Fruit fly (Drosophila melanogaster) whole organism, prepupa: ENCODE results near the gene ND-23.
A peak's percentile ranks its signal among the peaks of the same experiment; 100 is the strongest.

Experiments
- CG10631 ChIP-seq: fragments of 200-800 bp; sonication (Bioruptor generic); optimal IDR thresholded peaks from 2 replicates; lab custom pipeline; 2016; ENCODE audit warnings: missing biosample characterization, missing genetic modification characterization
- CG10669 ChIP-seq: fragments of 200-800 bp; sonication (Bioruptor generic); optimal IDR thresholded peaks from 3 replicates; lab custom pipeline; 2018; ENCODE audit warnings: missing biosample characterization, mild to moderate bottlenecking, missing genetic modification characterization, moderate library complexity
- CG11294 ChIP-seq: fragments of 200-800 bp; sonication (Bioruptor generic); IDR thresholded peaks from 2 replicates; pipeline ENCODE4 v1.3.6; 2022; ENCODE audit warnings: missing biosample characterization, missing genetic modification characterization
- CG11902 ChIP-seq: fragments of 200-800 bp; sonication (Bioruptor generic); optimal IDR thresholded peaks from 3 replicates; lab custom pipeline; 2016; ENCODE audit warnings: missing biosample characterization, missing genetic modification characterization
- CG15336 ChIP-seq: fragments of 200-800 bp; sonication (Bioruptor generic); IDR thresholded peaks from 2 replicates; pipeline ENCODE4 v1.3.6; 2022; ENCODE audit warnings: missing biosample characterization, missing genetic modification characterization
- CG1621 ChIP-seq: fragments of 200-800 bp; sonication (Bioruptor generic); optimal IDR thresholded peaks from 3 replicates; lab custom pipeline; 2018; ENCODE audit warnings: missing biosample characterization, mild to moderate bottlenecking, missing genetic modification characterization
- CG16779 ChIP-seq: fragments of 200-800 bp; sonication (Bioruptor generic); optimal IDR thresholded peaks from 3 replicates; lab custom pipeline; 2017; ENCODE audit warnings: missing biosample characterization, mild to moderate bottlenecking, missing genetic modification characterization
- CG31627 ChIP-seq: fragments of 200-800 bp; sonication (Bioruptor generic); optimal IDR thresholded peaks from 3 replicates; lab custom pipeline; 2016; ENCODE audit warnings: missing biosample characterization, missing genetic modification characterization
- CG32006 ChIP-seq: fragments of 200-800 bp; sonication (Bioruptor generic); optimal IDR thresholded peaks from 3 replicates; lab custom pipeline; 2017; ENCODE audit warnings: missing biosample characterization, mild to moderate bottlenecking, missing genetic modification characterization
- CG34406 ChIP-seq: fragments of 200-800 bp; sonication (Bioruptor generic); optimal IDR thresholded peaks from 3 replicates; lab custom pipeline; 2016; ENCODE audit warnings: missing biosample characterization, missing genetic modification characterization
- CG3919 ChIP-seq: fragments of 200-800 bp; sonication (Bioruptor generic); optimal IDR thresholded peaks from 3 replicates; lab custom pipeline; 2016; ENCODE audit warnings: missing biosample characterization, missing genetic modification characterization
- CG4318 ChIP-seq: fragments of 200-800 bp; sonication (Bioruptor generic); optimal IDR thresholded peaks from 3 replicates; lab custom pipeline; 2017; ENCODE audit warnings: missing biosample characterization, mild to moderate bottlenecking, missing genetic modification characterization
- CG6163 ChIP-seq: fragments of 200-800 bp; sonication (Bioruptor generic); IDR thresholded peaks from 3 replicates; pipeline ENCODE4 v1.3.6; 2022; ENCODE audit warnings: missing biosample characterization, missing genetic modification characterization
- CG6276 ChIP-seq: fragments of 200-800 bp; sonication (Bioruptor generic); optimal IDR thresholded peaks from 2 replicates; lab custom pipeline; 2017; ENCODE audit warnings: missing biosample characterization, mild to moderate bottlenecking, missing genetic modification characterization
- CG6808 ChIP-seq: fragments of 200-800 bp; sonication (Bioruptor generic); optimal IDR thresholded peaks from 3 replicates; lab custom pipeline; 2017; ENCODE audit warnings: missing biosample characterization, missing genetic modification characterization, mild to moderate bottlenecking, moderate library complexity, missing genetic modification reagents
- CG6854 ChIP-seq: fragments of 200-800 bp; sonication (Bioruptor generic); optimal IDR thresholded peaks from 2 replicates; lab custom pipeline; 2017; ENCODE audit warnings: missing biosample characterization, mild to moderate bottlenecking, missing genetic modification characterization
- CG8119 ChIP-seq: fragments of 200-800 bp; sonication (Bioruptor generic); IDR thresholded peaks from 3 replicates; pipeline ENCODE4 v1.3.6; 2022; ENCODE audit warnings: missing biosample characterization, missing genetic modification characterization
- CG9139 ChIP-seq: fragments of 200-800 bp; sonication (Bioruptor generic); optimal IDR thresholded peaks from 3 replicates; lab custom pipeline; 2017; ENCODE audit warnings: missing biosample characterization, mild to moderate bottlenecking, missing genetic modification characterization
- Eip75B ChIP-seq: fragments of 200-800 bp; sonication (Bioruptor generic); optimal IDR thresholded peaks from 3 replicates; lab custom pipeline; 2016; ENCODE audit warnings: missing biosample characterization, missing genetic modification characterization
- Eip78C ChIP-seq: fragments of 200-800 bp; sonication (Bioruptor generic); peaks from one replicate; lab custom pipeline; 2016; ENCODE audit warnings: missing biosample characterization, missing genetic modification characterization
- Eip93F ChIP-seq: fragments of 200-800 bp; sonication (Bioruptor generic); optimal IDR thresholded peaks from 2 replicates; lab custom pipeline; 2016; ENCODE audit warnings: missing biosample characterization, mild to moderate bottlenecking, missing genetic modification characterization
- Ets21C ChIP-seq: fragments of 200-800 bp; sonication (Bioruptor generic); optimal IDR thresholded peaks from 3 replicates; lab custom pipeline; 2016; ENCODE audit warnings: missing biosample characterization, missing genetic modification characterization
- Ets96B ChIP-seq: fragments of 200-800 bp; optimal IDR thresholded peaks from 2 replicates; lab custom pipeline; 2019; ENCODE audit warnings: missing biosample characterization, mild to moderate bottlenecking, missing genetic modification characterization, moderate library complexity
- Gug ChIP-seq: fragments of 200-800 bp; sonication (Bioruptor generic); IDR thresholded peaks from 2 replicates; pipeline ENCODE4 v1.3.6; 2022; ENCODE audit warnings: missing biosample characterization, missing genetic modification characterization
- Hr38 ChIP-seq: sonication (Bioruptor generic); optimal IDR thresholded peaks from 2 replicates; lab custom pipeline; 2016; ENCODE audit warnings: missing biosample characterization, missing genetic modification characterization
- Hr39 ChIP-seq: fragments of 200-800 bp; sonication (Bioruptor generic); optimal IDR thresholded peaks from 2 replicates; lab custom pipeline; 2016; ENCODE audit warnings: missing biosample characterization, missing genetic modification characterization
- Hr4 ChIP-seq: fragments of 200-800 bp; sonication (Bioruptor generic); optimal IDR thresholded peaks from 3 replicates; lab custom pipeline; 2016; ENCODE audit warnings: missing biosample characterization, missing genetic modification characterization
- Lpt ChIP-seq: fragments of 200-800 bp; sonication (Bioruptor generic); optimal IDR thresholded peaks from 3 replicates; lab custom pipeline; 2016; ENCODE audit warnings: missing biosample characterization, missing genetic modification characterization
- Met ChIP-seq: fragments of 200-800 bp; sonication (Bioruptor generic); optimal IDR thresholded peaks from 3 replicates; lab custom pipeline; 2016; ENCODE audit warnings: missing biosample characterization, missing genetic modification characterization
- Smox ChIP-seq: fragments of 200-800 bp; sonication (Bioruptor generic); optimal IDR thresholded peaks from 3 replicates; lab custom pipeline; 2016; ENCODE audit warnings: missing biosample characterization, missing genetic modification characterization
- achi ChIP-seq: fragments of 200-800 bp; sonication (Bioruptor generic); optimal IDR thresholded peaks from 3 replicates; lab custom pipeline; 2016; ENCODE audit warnings: missing biosample characterization, missing genetic modification characterization
- cyc ChIP-seq: fragments of 200-800 bp; sonication (Bioruptor generic); optimal IDR thresholded peaks from 3 replicates; lab custom pipeline; 2016; ENCODE audit warnings: missing biosample characterization, missing genetic modification characterization
- dac ChIP-seq: fragments of 200-800 bp; sonication (Bioruptor generic); optimal IDR thresholded peaks from 2 replicates; lab custom pipeline; 2017; ENCODE audit warnings: missing biosample characterization, mild to moderate bottlenecking, missing genetic modification characterization
- dsx ChIP-seq: fragments of 200-800 bp; optimal IDR thresholded peaks from 3 replicates; lab custom pipeline; 2019; ENCODE audit warnings: missing biosample characterization, mild to moderate bottlenecking, missing genetic modification characterization, moderate library complexity; ENCODE audit not compliant: poor library complexity, severe bottlenecking
- eg ChIP-seq: fragments of 200-800 bp; sonication (Bioruptor generic); IDR thresholded peaks from 3 replicates; pipeline ENCODE4 v1.3.6; 2022; ENCODE audit warnings: missing biosample characterization, missing genetic modification characterization
- esn ChIP-seq: fragments of 200-800 bp; sonication (Bioruptor generic); optimal IDR thresholded peaks from 2 replicates; lab custom pipeline; 2016; ENCODE audit warnings: missing biosample characterization, mild to moderate bottlenecking, missing genetic modification characterization, moderate library complexity
- fd85E ChIP-seq: fragments of 200-800 bp; sonication (Bioruptor generic); optimal IDR thresholded peaks from 3 replicates; lab custom pipeline; 2016; ENCODE audit warnings: missing biosample characterization, missing genetic modification characterization
- fkh ChIP-seq: fragments of 200-800 bp; sonication (Bioruptor generic); optimal IDR thresholded peaks from 3 replicates; lab custom pipeline; 2017; ENCODE audit warnings: missing biosample characterization, mild to moderate bottlenecking, missing genetic modification characterization, moderate library complexity
- lz ChIP-seq: fragments of 200-800 bp; sonication (Bioruptor generic); optimal IDR thresholded peaks from 3 replicates; lab custom pipeline; 2016; ENCODE audit warnings: missing biosample characterization, missing genetic modification characterization
- net ChIP-seq: fragments of 200-800 bp; sonication (Bioruptor generic); optimal IDR thresholded peaks from 3 replicates; lab custom pipeline; 2016; ENCODE audit warnings: missing biosample characterization, missing genetic modification characterization
- pdm3 ChIP-seq: fragments of 200-800 bp; sonication (Bioruptor generic); optimal IDR thresholded peaks from 3 replicates; lab custom pipeline; 2016; ENCODE audit warnings: missing biosample characterization, missing genetic modification characterization
- salr ChIP-seq, 2 experiments: fragments of 200-800 bp; sonication (Bioruptor generic); optimal IDR thresholded peaks; 3 replicates each; lab custom pipeline; 2016 to 2018; ENCODE audit warnings: missing biosample characterization in 2 of 2, missing genetic modification characterization in 2 of 2, mild to moderate bottlenecking in 1 of 2
- spab ChIP-seq: fragments of 200-800 bp; sonication (Bioruptor generic); optimal IDR thresholded peaks from 2 replicates; lab custom pipeline; 2017; ENCODE audit warnings: missing biosample characterization, mild to moderate bottlenecking, missing genetic modification characterization, missing genetic modification reagents
- ss ChIP-seq, 2 experiments: fragments of 200-800 bp; sonication (Bioruptor generic); optimal IDR thresholded peaks; 2 replicates in 1 of 2; 3 replicates in 1 of 2; lab custom pipeline; 2017 to 2018; ENCODE audit warnings: mild to moderate bottlenecking in 2 of 2, missing biosample characterization in 2 of 2, missing genetic modification characterization in 2 of 2, moderate library complexity in 1 of 2
- svp ChIP-seq: fragments of 200-800 bp; sonication (Bioruptor generic); peaks from one replicate; lab custom pipeline; 2016; ENCODE audit warnings: missing biosample characterization, missing genetic modification characterization
- topi ChIP-seq: fragments of 200-800 bp; sonication (Bioruptor generic); optimal IDR thresholded peaks from 3 replicates; lab custom pipeline; 2016; ENCODE audit warnings: missing biosample characterization, missing genetic modification characterization

The ND-23 gene

dm6 chr3R:15806341-15806740 is 30.6 kb downstream of the ND-23 start:
- no peak for TF ChIP-seq dsx
- peak; percentile 47 for TF ChIP-seq Hr4 (GFP tag; lab: Kevin White, UChicago)
- peak; percentile 36; the same call in 2 of the 3 replicates for TF ChIP-seq CG8119
- TF ChIP-seq CG6808 (GFP tag; lab: Kevin White, UChicago): no peak
- no peak for TF ChIP-seq CG9139 (GFP tag; lab: Kevin White, UChicago)
- no peak for TF ChIP-seq CG6163 (GFP tag; lab: Robert Waterston, UW)
- TF ChIP-seq CG11294 (GFP tag; lab: Robert Waterston, UW): no peak
- peak; percentile 5 for TF ChIP-seq Hr39 (GFP tag; lab: Kevin White, UChicago)
- TF ChIP-seq net (GFP tag; lab: Kevin White, UChicago): no peak
- TF ChIP-seq spab (GFP tag; lab: Kevin White, UChicago): no peak
- 0 out of 2 replicates have a peak, but pooled peaks have one; percentile 26 for TF ChIP-seq CG15336 (GFP tag; lab: Robert Waterston, UW)
- TF ChIP-seq esn (GFP tag; lab: Kevin White, UChicago): peak; percentile 45
- peak; percentile 45 for TF ChIP-seq topi (GFP tag; lab: Kevin White, UChicago)
- TF ChIP-seq CG3919 (GFP tag; lab: Kevin White, UChicago): no peak
- TF ChIP-seq CG31627 (GFP tag; lab: Kevin White, UChicago): no peak
- TF ChIP-seq Eip93F: no peak
- no peak for TF ChIP-seq Gug (GFP tag; lab: Robert Waterston, UW)
- no peak for TF ChIP-seq CG34406
- TF ChIP-seq CG6854 (GFP tag; lab: Kevin White, UChicago): no peak
- peak; percentile 26 for TF ChIP-seq lz
- TF ChIP-seq Smox (GFP tag; lab: Kevin White, UChicago): no peak
- TF ChIP-seq Lpt (GFP tag; lab: Kevin White, UChicago): peak; percentile 2
- peak; percentile 68 for TF ChIP-seq svp (GFP tag; lab: Kevin White, UChicago)
- TF ChIP-seq fd85E (GFP tag; lab: Kevin White, UChicago): no peak
- TF ChIP-seq dac (GFP tag; lab: Kevin White, UChicago): no peak
- peak; percentile 75 for TF ChIP-seq CG32006
- no peak for TF ChIP-seq eg (GFP tag; lab: Robert Waterston, UW)
- peak in 1 of 2 experiments; percentile 34 for TF ChIP-seq salr (GFP tag; optimal IDR thresholded peaks at IDR 0.05; lab: Kevin White, UChicago)
- no peak for TF ChIP-seq Ets21C (GFP tag; lab: Kevin White, UChicago)
- TF ChIP-seq Eip78C (GFP tag; lab: Kevin White, UChicago): peak; percentile 86
- TF ChIP-seq achi: peak; percentile 3
- TF ChIP-seq Met (GFP tag; lab: Kevin White, UChicago): peak; percentile 40
- no peak for TF ChIP-seq Hr38

- TF ChIP-seq dsx (peak; percentile 96), Eip75B (GFP tag; lab: Kevin White, UChicago) (no peak)
These were observed 32.2 kb downstream of the ND-23 start for dm6 chr3R:15804678-15805077.

- TF ChIP-seq Hr39 (GFP tag; lab: Kevin White, UChicago) (no peak), cyc (GFP tag; lab: Kevin White, UChicago) (peak; percentile 12), pdm3 (GFP tag; lab: Kevin White, UChicago) (no peak), lz (peak; percentile 5), fkh (peak; percentile 98), CG3919 (GFP tag; lab: Kevin White, UChicago) (peak; percentile 7), CG10631 (GFP tag; lab: Kevin White, UChicago) (no peak), CG10669 (GFP tag; lab: Kevin White, UChicago) (no peak), CG1621 (tag; lab: Kevin White, UChicago) (peak; percentile 26), Ets96B (tag; lab: Kevin White, UChicago) (no peak), CG16779 (no peak), dsx (peak; percentile 69), achi (no peak), CG6276 (GFP tag; lab: Kevin White, UChicago) (no peak), fd85E (GFP tag; lab: Kevin White, UChicago) (no peak), topi (GFP tag; lab: Kevin White, UChicago) (no peak), ss (GFP tag; optimal IDR thresholded peaks at IDR 0.05; lab: Kevin White, UChicago) (peak in 1 of 2 experiments; percentile 23), CG11902 (GFP tag; lab: Kevin White, UChicago) (no peak), CG9139 (GFP tag; lab: Kevin White, UChicago) (no peak), spab (GFP tag; lab: Kevin White, UChicago) (no peak), CG4318 (GFP tag; lab: Kevin White, UChicago) (no peak), CG15336 (GFP tag; lab: Robert Waterston, UW) (no peak), Ets21C (GFP tag; lab: Kevin White, UChicago) (no peak)
These were observed 33.1 kb downstream of the ND-23 start, which contains the start of gene alpha-Man-IIb for dm6 chr3R:15803502-15804461. alpha-Man-IIb (plus strand) TSS chr3R:15804248.
